Fruit fly (Drosophila melanogaster): Measurements from ENCODE around the gene CG6321.

Gene CG6321

DNA sequence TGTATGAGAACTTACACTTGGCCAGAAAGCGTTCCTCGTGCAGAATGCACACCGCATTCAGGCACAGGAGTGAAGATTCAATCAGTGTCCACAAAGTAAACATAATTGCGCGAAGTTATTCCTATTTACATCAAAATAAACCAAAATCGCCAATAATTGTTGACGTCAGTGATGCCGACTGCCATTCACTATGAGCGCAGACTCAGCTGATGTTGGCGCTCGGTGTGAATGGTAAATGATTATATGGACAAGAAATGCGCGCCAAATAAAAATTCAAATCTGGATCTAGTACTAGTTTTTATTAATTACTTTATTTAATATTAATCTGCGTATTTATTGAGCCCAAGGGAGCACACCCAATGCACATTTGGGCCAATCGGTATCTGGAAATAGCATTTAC, 1.4 kb upstream of the CG6321 start, which contains the start of gene CG32069:
Gene CG32069, minus strand, starts transcription at position 174 of the 400 bp plus-strand sequence.
- TF ChIP-seq psq (optimal IDR thresholded peaks at IDR 0.05) = no peak
- TF ChIP-seq Sin3A (optimal IDR thresholded peaks at IDR 0.05) = no peak
- TF ChIP-seq ttk (optimal IDR thresholded peaks at IDR 0.05) = no peak
- TF ChIP-seq h (optimal IDR thresholded peaks at IDR 0.05) = no peak
- no peak for TF ChIP-seq Myc (optimal IDR thresholded peaks at IDR 0.05)
- no peak for TF ChIP-seq insv (optimal IDR thresholded peaks at IDR 0.05)

dm6 chr3L:11053843-11054242, 7.2 kb downstream of the CG6321 start, which contains the start of gene CG7888:
Gene CG7888, plus strand, starts transcription at chr3L:11054035.
- TF ChIP-seq psq (optimal IDR thresholded peaks at IDR 0.05) (no peak), Sin3A (optimal IDR thresholded peaks at IDR 0.05) (no peak), ttk (optimal IDR thresholded peaks at IDR 0.05) (no peak), insv (optimal IDR thresholded peaks at IDR 0.05) (no peak), h (optimal IDR thresholded peaks at IDR 0.05) (no peak), Myc (optimal IDR thresholded peaks at IDR 0.05) (no peak)

- TF ChIP-seq Myc (optimal IDR thresholded peaks at IDR 0.05) (no peak), Sin3A (optimal IDR thresholded peaks at IDR 0.05) (no peak), h (optimal IDR thresholded peaks at IDR 0.05) (no peak), psq (optimal IDR thresholded peaks at IDR 0.05) (no peak), ttk (optimal IDR thresholded peaks at IDR 0.05) (no peak), insv (optimal IDR thresholded peaks at IDR 0.05) (no peak)
Observed at dm6 chr3L:11052760-11053259, 8.2 kb downstream of the CG6321 start.

DNA sequence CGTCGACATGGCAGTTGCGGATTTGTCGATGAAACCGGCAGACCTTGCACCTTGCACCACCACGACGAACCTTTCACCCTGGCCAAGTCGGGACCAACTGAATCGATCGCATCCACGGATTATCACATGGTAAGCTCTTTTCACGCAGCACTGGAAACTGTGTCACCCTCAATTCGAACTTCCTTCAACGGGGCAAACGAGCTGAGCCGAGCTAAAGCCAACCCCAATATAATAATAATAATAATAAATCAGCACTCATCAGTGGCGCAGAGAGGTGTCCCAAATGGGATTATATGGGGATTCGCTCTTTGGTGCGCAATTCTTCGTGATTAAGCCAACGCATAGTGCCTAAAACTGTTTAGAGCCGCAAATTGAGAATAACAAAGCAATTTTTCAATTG, 9.8 kb downstream of the CG6321 start, which contains the start of gene CG43693:
Gene CG43693, minus strand, starts transcription at position 101 of the 400 bp plus-strand sequence.
- no peak for TF ChIP-seq Sin3A (optimal IDR thresholded peaks at IDR 0.05)
- TF ChIP-seq Myc (optimal IDR thresholded peaks at IDR 0.05) = no peak
- TF ChIP-seq psq (optimal IDR thresholded peaks at IDR 0.05) = no peak
- TF ChIP-seq h (optimal IDR thresholded peaks at IDR 0.05) = no peak
- TF ChIP-seq ttk (optimal IDR thresholded peaks at IDR 0.05) = no peak
- no peak for TF ChIP-seq insv (optimal IDR thresholded peaks at IDR 0.05)

DNA sequence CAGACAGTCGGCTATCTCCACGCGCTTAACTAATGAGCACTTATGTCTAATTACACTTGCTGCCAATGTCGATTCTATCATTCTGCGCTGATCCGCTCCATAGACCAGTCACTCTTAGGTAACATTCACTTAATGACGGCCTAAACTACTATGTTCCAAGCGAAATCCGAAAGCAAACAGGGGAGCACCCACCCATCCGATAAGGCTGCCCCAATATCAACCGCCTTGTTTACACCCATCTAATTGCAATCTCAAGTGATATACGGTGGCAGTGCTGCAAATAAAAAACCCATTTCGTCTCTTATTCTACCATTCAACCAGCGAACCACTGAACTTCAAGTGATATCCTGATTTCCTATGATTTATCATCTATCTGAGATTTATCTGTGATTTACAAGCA, 11.6 kb downstream of the CG6321 start:
- TF ChIP-seq Sin3A (optimal IDR thresholded peaks at IDR 0.05) (no peak), insv (optimal IDR thresholded peaks at IDR 0.05) (no peak), psq (optimal IDR thresholded peaks at IDR 0.05) (no peak), Myc (optimal IDR thresholded peaks at IDR 0.05) (no peak), h (optimal IDR thresholded peaks at IDR 0.05) (no peak), ttk (optimal IDR thresholded peaks at IDR 0.05) (no peak)

DNA sequence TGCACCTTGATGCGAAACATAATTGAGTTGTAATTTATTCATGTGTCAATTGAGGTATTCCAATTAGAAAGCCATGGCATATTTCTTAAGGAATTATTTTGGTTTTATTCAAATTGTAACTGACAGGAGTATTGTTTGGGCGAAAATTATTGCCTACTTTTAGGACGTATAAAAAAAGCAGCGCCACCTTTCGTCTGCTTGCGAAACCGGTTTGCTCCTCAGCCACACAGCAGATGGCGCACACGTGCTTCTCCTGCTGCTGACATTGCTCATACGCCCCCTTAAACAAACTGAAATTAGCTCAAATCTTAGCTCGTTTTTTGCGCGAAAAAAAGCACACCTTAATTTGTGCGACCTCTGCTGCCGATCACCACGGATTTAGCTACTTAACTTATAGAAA, 13.1 kb downstream of the CG6321 start:
- no peak for TF ChIP-seq Sin3A (optimal IDR thresholded peaks at IDR 0.05)
- TF ChIP-seq insv (optimal IDR thresholded peaks at IDR 0.05) = no peak
- TF ChIP-seq psq (optimal IDR thresholded peaks at IDR 0.05) = no peak
- no peak for TF ChIP-seq ttk (optimal IDR thresholded peaks at IDR 0.05)

dm6 chr3L:11046559-11046958, 14.5 kb downstream of the CG6321 start:
- TF ChIP-seq psq (optimal IDR thresholded peaks at IDR 0.05) = no peak
- no peak for TF ChIP-seq ttk (optimal IDR thresholded peaks at IDR 0.05)
- TF ChIP-seq h (optimal IDR thresholded peaks at IDR 0.05) = no peak
- no peak for TF ChIP-seq Myc (optimal IDR thresholded peaks at IDR 0.05)
- TF ChIP-seq Sin3A (optimal IDR thresholded peaks at IDR 0.05) = no peak
- TF ChIP-seq insv (optimal IDR thresholded peaks at IDR 0.05) = no peak

- TF ChIP-seq psq (optimal IDR thresholded peaks at IDR 0.05) = no peak
- TF ChIP-seq insv (optimal IDR thresholded peaks at IDR 0.05) = no peak
- TF ChIP-seq ttk (optimal IDR thresholded peaks at IDR 0.05) = no peak
- no peak for TF ChIP-seq Sin3A (optimal IDR thresholded peaks at IDR 0.05)
- TF ChIP-seq h (optimal IDR thresholded peaks at IDR 0.05) = no peak
Observed at dm6 chr3L:11045009-11045408, 16.0 kb downstream of the CG6321 start.

dm6 chr3L:11043650-11044049, 17.4 kb downstream of the CG6321 start:
- TF ChIP-seq ttk (optimal IDR thresholded peaks at IDR 0.05) (no peak), psq (optimal IDR thresholded peaks at IDR 0.05) (no peak), insv (optimal IDR thresholded peaks at IDR 0.05) (no peak), Myc (optimal IDR thresholded peaks at IDR 0.05) (no peak), h (optimal IDR thresholded peaks at IDR 0.05) (no peak), Sin3A (optimal IDR thresholded peaks at IDR 0.05) (no peak)

DNA sequence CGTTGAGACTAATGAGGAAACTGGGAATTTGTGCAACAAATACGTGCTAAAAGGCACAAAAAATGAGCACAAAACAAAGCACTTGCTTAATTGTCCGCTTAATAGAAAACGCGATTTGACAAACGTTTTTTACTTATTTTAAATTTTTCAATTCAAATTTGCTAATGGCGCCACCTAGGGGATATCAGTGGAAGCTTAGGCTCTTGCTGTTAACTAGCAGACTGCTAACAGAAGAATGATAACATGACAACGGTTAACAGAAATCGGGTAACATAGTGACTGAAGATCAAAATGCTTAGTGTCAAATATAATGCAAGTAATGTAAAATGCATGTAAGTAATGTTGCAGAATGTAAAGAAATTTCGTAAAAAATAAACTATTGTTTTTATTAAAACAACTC, 19.8 kb downstream of the CG6321 start:
- TF ChIP-seq ttk (optimal IDR thresholded peaks at IDR 0.05) = no peak

DNA sequence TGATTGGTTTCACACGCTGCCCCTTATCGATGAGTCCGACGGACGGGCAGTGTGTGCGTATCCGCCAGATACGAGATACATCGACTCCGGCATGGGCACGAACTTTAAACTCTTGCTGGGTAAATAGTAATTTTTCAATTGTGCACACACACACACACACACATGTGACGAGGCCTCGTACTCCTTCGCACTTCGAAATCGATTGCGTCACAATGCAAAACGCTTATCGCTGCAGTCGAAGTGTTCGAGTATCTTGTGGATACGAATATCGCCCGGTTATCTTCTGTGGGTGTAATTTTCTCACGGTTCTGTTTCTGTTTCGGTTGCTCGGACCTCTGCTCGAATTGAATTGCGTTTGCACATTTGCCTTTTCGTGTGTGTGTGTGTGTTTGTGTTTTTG, 26.0 kb downstream of the CG6321 start:
- TF ChIP-seq ttk (optimal IDR thresholded peaks at IDR 0.05) (no peak), insv (optimal IDR thresholded peaks at IDR 0.05) (no peak), h (optimal IDR thresholded peaks at IDR 0.05) (no peak), Myc (optimal IDR thresholded peaks at IDR 0.05) (no peak)

- TF ChIP-seq insv (optimal IDR thresholded peaks at IDR 0.05) = no peak
- TF ChIP-seq ttk (optimal IDR thresholded peaks at IDR 0.05) = no peak
- no peak for TF ChIP-seq Myc (optimal IDR thresholded peaks at IDR 0.05)
- no peak for TF ChIP-seq Sin3A (optimal IDR thresholded peaks at IDR 0.05)
- TF ChIP-seq h (optimal IDR thresholded peaks at IDR 0.05) = no peak
- TF ChIP-seq psq (optimal IDR thresholded peaks at IDR 0.05) = no peak
Observed at dm6 chr3L:11033327-11033975, 27.6 kb downstream of the CG6321 start.

DNA sequence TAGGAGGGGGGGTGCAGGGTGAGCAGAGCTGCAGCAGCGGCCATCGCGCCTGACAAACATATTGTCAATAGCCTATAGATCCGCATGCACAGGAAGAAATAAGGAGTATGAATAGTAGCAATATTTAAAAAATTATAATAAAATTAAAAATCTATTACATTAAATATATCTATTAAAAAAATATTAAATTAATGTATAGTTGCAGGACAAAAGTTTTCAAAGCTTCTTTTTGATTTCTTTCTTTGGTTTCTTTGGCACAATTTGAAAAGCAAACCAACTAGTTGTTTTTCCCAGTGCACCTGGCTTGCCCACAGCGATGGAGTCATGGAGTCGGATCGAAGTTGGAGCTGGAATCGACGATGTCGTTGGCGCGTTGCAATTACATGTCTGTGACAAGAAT, 29.2 kb downstream of the CG6321 start:
- TF ChIP-seq ttk (optimal IDR thresholded peaks at IDR 0.05) (no peak), Myc (optimal IDR thresholded peaks at IDR 0.05) (no peak), psq (optimal IDR thresholded peaks at IDR 0.05) (no peak), insv (optimal IDR thresholded peaks at IDR 0.05) (no peak), h (optimal IDR thresholded peaks at IDR 0.05) (no peak), Sin3A (optimal IDR thresholded peaks at IDR 0.05) (no peak)
